Fruit fly (Drosophila melanogaster) whole organism, embryonic: Measurements from ENCODE around the gene CG5973.

ENCODE experiments used
- BEAF-32 ChIP-seq: fragments of 200-800 bp; sonication (Bioruptor generic); optimal IDR thresholded peaks from 3 replicates; lab custom pipeline; 2017; ENCODE audit warnings: missing biosample characterization, missing genetic modification characterization, mild to moderate bottlenecking, moderate library complexity, missing genetic modification reagents
- Bdp1 ChIP-seq: fragments of 200-800 bp; sonication (Bioruptor generic); optimal IDR thresholded peaks from 3 replicates; lab custom pipeline; 2016; ENCODE audit warnings: missing biosample characterization, missing genetic modification characterization
- CG10209 ChIP-seq: fragments of 200-800 bp; sonication (Bioruptor generic); optimal IDR thresholded peaks from 3 replicates; lab custom pipeline; 2017; ENCODE audit warnings: missing biosample characterization, mild to moderate bottlenecking, missing genetic modification characterization, missing genetic modification reagents
- CG10366 ChIP-seq: fragments of 200-800 bp; sonication (Bioruptor generic); IDR thresholded peaks from 2 replicates; pipeline ENCODE4 v1.3.6; 2022; ENCODE audit warnings: missing biosample characterization, missing genetic modification characterization
- CG11093 ChIP-seq: fragments of 200-800 bp; sonication (Bioruptor generic); IDR thresholded peaks from 3 replicates; pipeline ENCODE4 v1.3.6; 2022; ENCODE audit warnings: missing biosample characterization, missing genetic modification characterization
- CG11247 ChIP-seq: fragments of 200-800 bp; sonication (Bioruptor generic); IDR thresholded peaks from 2 replicates; pipeline ENCODE4 v1.3.6; 2022; ENCODE audit warnings: missing biosample characterization, missing genetic modification characterization
- CG11696 ChIP-seq: fragments of 200-800 bp; sonication (Bioruptor generic); IDR thresholded peaks from 2 replicates; pipeline ENCODE4 v1.3.6; 2022; ENCODE audit warnings: missing biosample characterization, missing genetic modification characterization
- CG13296 ChIP-seq: fragments of 200-800 bp; sonication (Bioruptor generic); optimal IDR thresholded peaks from 3 replicates; lab custom pipeline; 2018; ENCODE audit warnings: missing biosample characterization, mild to moderate bottlenecking, missing genetic modification characterization
- CG13775 ChIP-seq: fragments of 200-800 bp; sonication (Bioruptor generic); optimal IDR thresholded peaks from 3 replicates; lab custom pipeline; 2017; ENCODE audit warnings: missing biosample characterization, mild to moderate bottlenecking, missing genetic modification characterization
- CG14441 ChIP-seq: fragments of 200-800 bp; sonication (Bioruptor generic); IDR thresholded peaks from 2 replicates; pipeline ENCODE4 v1.3.6; 2022; ENCODE audit warnings: missing biosample characterization, missing genetic modification characterization
- CG15479 ChIP-seq: fragments of 200-800 bp; sonication (Bioruptor generic); optimal IDR thresholded peaks from 3 replicates; lab custom pipeline; 2019; ENCODE audit warnings: missing biosample characterization, mild to moderate bottlenecking, missing genetic modification characterization, moderate library complexity
- CG2129 ChIP-seq: fragments of 200-800 bp; sonication (Bioruptor generic); IDR thresholded peaks from 2 replicates; pipeline ENCODE4 v1.3.6; 2022; ENCODE audit warnings: missing biosample characterization, missing genetic modification characterization; ENCODE audit not compliant: partially characterized antibody
- CG2202 ChIP-seq: fragments of 200-800 bp; sonication (Bioruptor generic); optimal IDR thresholded peaks from 2 replicates; lab custom pipeline; 2018; ENCODE audit warnings: missing biosample characterization, mild to moderate bottlenecking, missing genetic modification characterization
- CG7556 ChIP-seq: fragments of 200-800 bp; sonication (Bioruptor generic); optimal IDR thresholded peaks from 2 replicates; lab custom pipeline; 2017; ENCODE audit warnings: missing biosample characterization, mild to moderate bottlenecking, missing genetic modification characterization
- CG7963 ChIP-seq: fragments of 200-800 bp; sonication (Bioruptor generic); IDR thresholded peaks from 3 replicates; pipeline ENCODE4 v1.3.6; 2022; ENCODE audit warnings: missing biosample characterization, missing genetic modification characterization; ENCODE audit not compliant: partially characterized antibody
- CG8089 ChIP-seq: fragments of 200-800 bp; sonication (Bioruptor generic); optimal IDR thresholded peaks from 3 replicates; lab custom pipeline; 2016; ENCODE audit warnings: missing biosample characterization, missing genetic modification characterization
- Dbx ChIP-seq: fragments of 200-800 bp; sonication (Bioruptor generic); IDR thresholded peaks from 3 replicates; pipeline ENCODE4 v1.3.6; 2022; ENCODE audit warnings: missing biosample characterization, missing genetic modification characterization
- Fer2 ChIP-seq: fragments of 200-800 bp; sonication (Bioruptor generic); optimal IDR thresholded peaks from 2 replicates; lab custom pipeline; 2018; ENCODE audit warnings: missing biosample characterization, mild to moderate bottlenecking, missing genetic modification characterization, moderate library complexity
- HLH3B ChIP-seq: fragments of 200-800 bp; sonication (Bioruptor generic); IDR thresholded peaks from 2 replicates; pipeline ENCODE4 v1.3.6; 2022; ENCODE audit warnings: missing biosample characterization, missing genetic modification characterization
- HLH4C ChIP-seq: fragments of 200-800 bp; sonication (Bioruptor generic); IDR thresholded peaks from 3 replicates; pipeline ENCODE4 v1.3.6; 2022; ENCODE audit warnings: missing biosample characterization, missing genetic modification characterization; ENCODE audit not compliant: partially characterized antibody
- Hr51 ChIP-seq, 2 experiments: fragments of 200-800 bp; sonication (Bioruptor generic); optimal IDR thresholded peaks; 2 replicates in 1 of 2; 3 replicates in 1 of 2; lab custom pipeline; 2016 to 2018; ENCODE audit warnings: missing biosample characterization in 2 of 2, missing genetic modification characterization in 2 of 2, mild to moderate bottlenecking in 1 of 2, moderate library complexity in 1 of 2
- Hr78 ChIP-seq, 2 experiments: fragments of 200-800 bp in 1 of 2; fragments of >200 bp in 1 of 2; sonication (Bioruptor generic) in 1 of 2; optimal IDR thresholded peaks; 2 replicates each; lab custom pipeline; 2017 to 2019; ENCODE audit warnings: missing biosample characterization in 2 of 2, missing genetic modification characterization in 2 of 2, mild to moderate bottlenecking in 1 of 2, moderate library complexity in 1 of 2
- Nf-YC ChIP-seq: fragments of 200-800 bp; optimal IDR thresholded peaks from 3 replicates; lab custom pipeline; 2019; ENCODE audit warnings: missing biosample characterization, mild to moderate bottlenecking, missing genetic modification characterization, moderate library complexity
- Scr ChIP-seq: fragments of 200-800 bp; sonication (Bioruptor generic); IDR thresholded peaks from 2 replicates; pipeline ENCODE4 v1.3.6; 2022; ENCODE audit warnings: missing biosample characterization, missing genetic modification characterization; ENCODE audit not compliant: partially characterized antibody
- Sry-δ ChIP-seq: fragments of 200-800 bp; sonication (Bioruptor generic); optimal IDR thresholded peaks from 2 replicates; lab custom pipeline; 2016; ENCODE audit warnings: missing biosample characterization, missing genetic modification characterization
- Stat92E ChIP-seq, 3 experiments: fragments of >200 bp in 2 of 3; fragments of 200-800 bp in 1 of 3; sonication (Bioruptor generic) in 1 of 3; optimal IDR thresholded peaks; 2 replicates each; lab custom pipeline; 2017 to 2019; ENCODE audit warnings: missing biosample characterization in 3 of 3, missing genetic modification characterization in 3 of 3, mild to moderate bottlenecking in 1 of 3, moderate library complexity in 1 of 3
- abd-A ChIP-seq: fragments of 200-800 bp; sonication (Bioruptor generic); optimal IDR thresholded peaks from 3 replicates; lab custom pipeline; 2019; ENCODE audit warnings: missing biosample characterization, mild to moderate bottlenecking, missing genetic modification characterization, moderate library complexity
- ac ChIP-seq: fragments of 200-800 bp; sonication (Bioruptor generic); optimal IDR thresholded peaks from 3 replicates; lab custom pipeline; 2017; ENCODE audit warnings: missing biosample characterization, mild to moderate bottlenecking, missing genetic modification characterization
- al ChIP-seq: fragments of 200-800 bp; sonication (Bioruptor generic); IDR thresholded peaks from 2 replicates; pipeline ENCODE4 v1.3.6; 2022; ENCODE audit warnings: missing biosample characterization, missing genetic modification characterization
- chinmo ChIP-seq: fragments of 200-800 bp; sonication (Bioruptor generic); IDR thresholded peaks from 4 replicates; pipeline ENCODE4 v1.3.6; 2022; ENCODE audit warnings: missing biosample characterization, missing genetic modification characterization; ENCODE audit not compliant: partially characterized antibody
- corto ChIP-seq: fragments of 200-800 bp; sonication (Bioruptor generic); optimal IDR thresholded peaks from 2 replicates; lab custom pipeline; 2016; ENCODE audit warnings: missing biosample characterization, mild to moderate bottlenecking, missing genetic modification characterization, moderate library complexity
- crol ChIP-seq: fragments of 200-800 bp; sonication (Bioruptor generic); IDR thresholded peaks from 2 replicates; pipeline ENCODE4 v1.3.6; 2022; ENCODE audit warnings: missing biosample characterization, missing genetic modification characterization
- da ChIP-seq: fragments of 200-800 bp; sonication (Bioruptor generic); optimal IDR thresholded peaks from 2 replicates; lab custom pipeline; 2016; ENCODE audit warnings: missing biosample characterization, missing genetic modification characterization
- dmrt11E ChIP-seq: fragments of 200-800 bp; sonication (Bioruptor generic); optimal IDR thresholded peaks from 3 replicates; lab custom pipeline; 2018; ENCODE audit warnings: missing biosample characterization, mild to moderate bottlenecking, missing genetic modification characterization, moderate library complexity
- dmrt99B ChIP-seq: fragments of 200-800 bp; sonication (Bioruptor generic); optimal IDR thresholded peaks from 2 replicates; lab custom pipeline; 2018; ENCODE audit warnings: missing biosample characterization, mild to moderate bottlenecking, missing genetic modification characterization, moderate library complexity
- ems ChIP-seq: fragments of 200-800 bp; sonication (Bioruptor generic); optimal IDR thresholded peaks from 3 replicates; lab custom pipeline; 2016; ENCODE audit warnings: missing biosample characterization, missing genetic modification characterization
- fd64A ChIP-seq: fragments of 200-800 bp; sonication (Bioruptor generic); optimal IDR thresholded peaks from 3 replicates; lab custom pipeline; 2018; ENCODE audit warnings: missing biosample characterization, mild to moderate bottlenecking, missing genetic modification characterization
- fd96Cb ChIP-seq: fragments of 200-800 bp; sonication (Bioruptor generic); optimal IDR thresholded peaks from 2 replicates; lab custom pipeline; 2018; ENCODE audit warnings: missing biosample characterization, mild to moderate bottlenecking, missing genetic modification characterization, moderate library complexity
- gro ChIP-seq: fragments of 200-800 bp; sonication (Bioruptor generic); optimal IDR thresholded peaks from 2 replicates; lab custom pipeline; 2016; ENCODE audit warnings: missing biosample characterization, missing genetic modification characterization
- gsb-n ChIP-seq: fragments of 200-800 bp; sonication (Bioruptor generic); optimal IDR thresholded peaks from 3 replicates; lab custom pipeline; 2018; ENCODE audit warnings: missing biosample characterization, mild to moderate bottlenecking, missing genetic modification characterization
- org-1 ChIP-seq: fragments of 200-800 bp; sonication (Bioruptor generic); optimal IDR thresholded peaks from 2 replicates; lab custom pipeline; 2017; ENCODE audit warnings: missing biosample characterization, missing genetic modification characterization
- pros ChIP-seq: fragments of 200-800 bp; sonication (Bioruptor generic); optimal IDR thresholded peaks from 3 replicates; lab custom pipeline; 2019; ENCODE audit warnings: missing biosample characterization, mild to moderate bottlenecking, missing genetic modification characterization, moderate library complexity
- row ChIP-seq: fragments of 200-800 bp; sonication (Bioruptor generic); IDR thresholded peaks from 3 replicates; pipeline ENCODE4 v1.3.6; 2022; ENCODE audit warnings: missing biosample characterization, missing genetic modification characterization
- sc ChIP-seq, 3 experiments: fragments of >200 bp in 2 of 3; fragments of 200-800 bp in 1 of 3; sonication (Bioruptor generic) in 1 of 3; optimal IDR thresholded peaks; 2 replicates in 2 of 3; 3 replicates in 1 of 3; lab custom pipeline; 2017; ENCODE audit warnings: mild to moderate bottlenecking in 1 of 3, missing biosample characterization in 1 of 3, missing genetic modification characterization in 1 of 3, missing genetic modification reagents in 1 of 3
- slbo ChIP-seq: fragments of 200-800 bp; sonication (Bioruptor generic); IDR thresholded peaks from 2 replicates; pipeline ENCODE4 v1.3.6; 2022; ENCODE audit warnings: missing biosample characterization, missing genetic modification characterization
- sqz ChIP-seq: fragments of 200-800 bp; sonication (Bioruptor generic); optimal IDR thresholded peaks from 3 replicates; lab custom pipeline; 2018; ENCODE audit warnings: missing biosample characterization, mild to moderate bottlenecking, missing genetic modification characterization
- ssp ChIP-seq: fragments of 200-800 bp; sonication (Bioruptor generic); IDR thresholded peaks from 2 replicates; pipeline ENCODE4 v1.3.6; 2022; ENCODE audit warnings: missing biosample characterization, missing genetic modification characterization
- wek ChIP-seq: fragments of 200-800 bp; sonication (Bioruptor generic); optimal IDR thresholded peaks from 3 replicates; lab custom pipeline; 2018; ENCODE audit warnings: missing biosample characterization, mild to moderate bottlenecking, missing genetic modification characterization, moderate library complexity
- z ChIP-seq: fragments of 200-800 bp; sonication (Bioruptor generic); IDR thresholded peaks from 3 replicates; pipeline ENCODE4 v1.3.6; 2022; ENCODE audit warnings: missing biosample characterization, missing genetic modification characterization

The CG5973 gene

DNA sequence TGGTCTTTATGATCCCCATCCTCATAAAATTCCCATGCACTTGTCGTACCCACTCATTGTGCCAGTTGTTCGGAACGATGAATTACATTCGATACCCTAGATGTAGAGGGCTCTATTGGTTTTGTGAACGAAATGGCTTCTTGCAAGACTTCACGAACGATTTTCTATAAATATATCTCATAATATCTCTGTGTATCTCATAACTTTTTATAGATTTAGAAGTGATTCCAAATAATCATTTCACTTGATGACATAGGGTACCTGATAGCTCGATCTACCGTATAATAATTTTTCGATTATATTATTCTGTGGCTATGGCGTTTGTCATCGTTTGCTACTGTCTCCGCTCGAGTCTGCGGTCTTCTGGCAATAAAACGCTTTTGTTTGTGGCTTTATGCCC lies 40.3 kb upstream of the CG5973 start (continued):
- TF ChIP-seq crol (GFP tag; lab: Robert Waterston, UW) (no peak), gro (no peak), dmrt11E (peak; percentile 15), ac (GFP tag; lab: Kevin White, UChicago) (no peak), sqz (no peak), Hr51 (GFP tag; optimal IDR thresholded peaks at IDR 0.05; lab: Kevin White, UChicago) (peak; percentile 13 to 69), CG13296 (GFP tag; lab: Kevin White, UChicago) (peak; percentile 59), Stat92E (GFP tag; optimal IDR thresholded peaks at IDR 0.05; lab: Kevin White, UChicago) (no peak), Fer2 (tag; lab: Kevin White, UChicago) (no peak), z (GFP tag; lab: Robert Waterston, UW) (no peak), dmrt99B (peak; percentile 82), ssp (0 out of 2 replicates have a peak, but pooled peaks have one; percentile 38), CG11696 (GFP tag; lab: Robert Waterston, UW) (peak; percentile 62), pros (GFP tag; lab: Kevin White, UChicago) (no peak), CG11247 (GFP tag; lab: Robert Waterston, UW) (peak; percentile 54), wek (GFP tag; lab: Kevin White, UChicago) (no peak), Nf-YC (tag; lab: Kevin White, UChicago) (no peak), CG14441 (GFP tag; lab: Robert Waterston, UW) (peak; percentile 84), HLH4C (no peak), CG7556 (GFP tag; lab: Kevin White, UChicago) (peak; percentile 67), sc (optimal IDR thresholded peaks at IDR 0.05; lab: Kevin White, UChicago) (no peak), sc (GFP tag; optimal IDR thresholded peaks at IDR 0.05; lab: Kevin White, UChicago) (peak; percentile 6), gsb-n (tag; lab: Kevin White, UChicago) (no peak), CG7963 (GFP tag; lab: Robert Waterston, UW) (no peak), org-1 (GFP tag; lab: Kevin White, UChicago) (peak; percentile 48), fd64A (GFP tag; lab: Kevin White, UChicago) (no peak), CG11093 (GFP tag; lab: Robert Waterston, UW) (peak; percentile 53; the same call in 1 of the 3 replicates), chinmo (GFP tag; lab: Robert Waterston, UW) (no peak), Dbx (0 out of 3 replicates have a peak, but pooled peaks have one; percentile 38), ems (GFP tag; lab: Kevin White, UChicago) (peak; percentile 63), da (no peak), CG8089 (GFP tag; lab: Kevin White, UChicago) (peak; percentile 39), BEAF-32 (GFP tag; lab: Kevin White, UChicago) (no peak), CG15479 (no peak), CG2202 (tag; lab: Kevin White, UChicago) (peak; percentile 16), CG2129 (GFP tag; lab: Robert Waterston, UW) (no peak), HLH3B (GFP tag; lab: Robert Waterston, UW) (peak; percentile 79), Scr (GFP tag; lab: Robert Waterston, UW) (no peak), row (peak; percentile 80), CG10209 (GFP tag; lab: Kevin White, UChicago) (peak; percentile 64), corto (no peak), slbo (peak; percentile 80), CG13775 (GFP tag; lab: Kevin White, UChicago) (peak; percentile 35), Bdp1 (GFP tag; lab: Kevin White, UChicago) (no peak), Sry-δ (GFP tag; lab: Kevin White, UChicago) (no peak), CG10366 (peak; percentile 69), al (GFP tag; lab: Robert Waterston, UW) (peak; percentile 64), abd-A (peak; percentile 25), fd96Cb (tag; lab: Kevin White, UChicago) (peak; percentile 62), Hr78 (GFP tag; optimal IDR thresholded peaks at IDR 0.05; lab: Kevin White, UChicago) (no peak)
